Fruit fly (Drosophila melanogaster): ENCODE data around the gene Dlc90F.

The Dlc90F gene

DNA sequence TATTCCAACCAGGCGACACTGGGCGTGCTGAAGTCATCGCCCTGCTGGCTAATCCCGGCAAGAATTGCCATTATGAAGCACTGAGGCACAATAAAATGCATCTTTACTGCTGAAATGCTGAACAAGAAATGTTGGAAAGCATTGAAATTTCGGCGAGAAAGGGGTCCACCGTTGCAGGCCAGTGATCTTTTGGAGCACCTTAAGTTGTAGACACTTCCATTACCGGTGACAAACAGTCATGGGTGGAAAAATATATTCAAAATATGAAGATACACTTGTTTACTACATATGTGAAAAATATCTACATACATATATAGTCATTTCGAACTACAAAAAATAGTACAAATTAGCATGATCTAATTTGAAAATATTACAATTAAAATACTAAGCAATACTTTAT lies 3.7 kb downstream of the Dlc90F start, which contains the start of gene CG7126:
Gene CG7126 (minus strand): TSS at position 101 of the 400 bp plus-strand sequence.
- no peak for TF ChIP-seq CG17801 (GFP tag; optimal IDR thresholded peaks at IDR 0.05; ENCODE audit: partially characterized antibody)

DNA sequence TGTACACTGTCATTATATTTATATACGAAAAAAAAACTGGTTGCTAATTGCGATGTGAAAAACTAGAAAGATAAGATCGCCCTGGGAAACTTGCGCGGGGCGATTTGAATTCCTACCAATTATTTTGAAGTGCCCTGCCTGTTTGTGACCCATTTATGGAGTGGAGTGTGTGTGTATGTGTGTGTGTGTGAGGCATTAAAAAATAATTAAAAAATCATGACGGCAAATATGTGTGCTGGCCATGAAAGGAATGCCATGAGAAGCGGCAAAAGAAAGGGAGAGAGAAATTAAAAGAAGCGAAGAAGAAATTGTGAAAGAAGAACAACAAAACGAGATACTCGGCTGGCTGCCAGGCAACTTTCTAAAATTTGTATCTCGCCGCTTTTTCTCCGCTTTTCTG lies 10.9 kb downstream of the Dlc90F start:
- TF ChIP-seq CG17801 (GFP tag; optimal IDR thresholded peaks at IDR 0.05; ENCODE audit: partially characterized antibody): no peak

DNA sequence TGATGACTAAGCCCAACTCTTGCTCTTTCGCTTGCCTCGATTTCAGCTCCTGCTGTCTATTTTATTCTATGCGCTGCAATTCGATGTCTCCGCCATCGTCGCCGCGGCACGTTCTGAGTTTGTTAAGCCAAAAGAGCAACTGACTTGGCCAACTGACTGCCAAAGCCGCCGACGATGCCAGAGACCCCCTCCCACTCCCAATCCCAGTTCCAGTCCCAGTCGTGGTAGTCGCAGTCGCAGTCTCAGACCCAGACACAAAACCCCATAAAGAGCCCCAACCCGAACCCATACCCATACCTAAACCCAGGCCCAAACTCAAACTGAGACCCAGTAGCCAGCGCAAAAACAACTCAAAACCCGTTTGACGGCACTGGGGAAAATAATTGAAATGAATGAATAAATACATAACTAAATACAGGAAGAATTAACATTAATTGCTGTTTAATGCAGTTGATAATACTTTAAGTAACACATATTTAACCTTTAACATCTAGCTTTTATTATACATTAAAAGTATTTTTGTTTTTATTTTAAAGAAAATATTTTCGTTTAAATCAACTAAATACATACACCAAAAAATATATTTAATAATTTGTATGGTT lies 11.8 kb downstream of the Dlc90F start:
- no peak for TF ChIP-seq CG17801 (GFP tag; optimal IDR thresholded peaks at IDR 0.05; ENCODE audit: partially characterized antibody)

DNA sequence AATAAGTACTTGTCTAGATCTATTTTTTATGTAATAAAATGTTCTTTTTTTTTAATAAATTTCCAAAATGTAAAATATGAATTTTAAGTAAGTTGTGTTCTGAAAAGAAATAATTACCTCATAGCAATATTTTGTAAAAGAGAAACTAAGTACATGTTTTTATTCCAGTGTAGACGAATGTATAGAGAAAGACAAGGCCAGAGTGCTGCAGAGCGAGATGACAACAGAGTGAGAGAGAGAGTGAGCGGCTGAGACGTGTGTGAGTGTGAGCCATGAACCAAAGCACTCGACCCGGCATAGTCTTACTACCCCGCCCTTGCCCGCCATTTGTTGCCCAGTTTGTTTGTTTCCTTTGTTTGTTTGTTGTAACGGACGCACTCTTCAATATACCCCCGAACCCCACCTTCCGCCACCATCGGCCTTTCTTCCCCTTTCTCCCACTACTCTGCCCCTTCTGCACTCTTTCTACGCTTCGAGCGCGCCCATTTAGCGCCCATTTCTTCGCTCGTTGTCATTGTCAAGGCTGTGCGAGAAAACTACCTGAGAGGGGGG lies 12.4 kb downstream of the Dlc90F start:
- TF ChIP-seq CG17801 (GFP tag; optimal IDR thresholded peaks at IDR 0.05; ENCODE audit: partially characterized antibody): no peak

DNA sequence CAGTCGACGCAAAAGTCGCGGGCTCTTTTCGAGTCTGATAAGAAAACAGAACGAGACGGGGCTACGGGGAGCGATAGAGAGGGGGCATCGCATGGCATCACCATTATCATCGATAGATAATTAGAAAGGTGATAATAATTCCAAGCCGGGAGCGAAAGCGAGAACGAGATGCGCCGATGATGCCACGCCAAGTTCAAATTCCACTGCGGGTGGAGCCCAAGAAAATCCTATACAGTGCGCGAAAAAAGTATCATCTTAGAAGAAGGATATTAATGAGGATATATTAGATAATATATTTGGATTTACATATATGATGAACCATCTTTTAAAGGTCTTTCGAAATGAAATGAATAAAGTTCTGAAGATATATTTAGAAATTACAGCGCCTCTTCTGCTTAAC lies 13.7 kb downstream of the Dlc90F start:
- TF ChIP-seq CG17801 (GFP tag; optimal IDR thresholded peaks at IDR 0.05; ENCODE audit: partially characterized antibody): no peak

DNA sequence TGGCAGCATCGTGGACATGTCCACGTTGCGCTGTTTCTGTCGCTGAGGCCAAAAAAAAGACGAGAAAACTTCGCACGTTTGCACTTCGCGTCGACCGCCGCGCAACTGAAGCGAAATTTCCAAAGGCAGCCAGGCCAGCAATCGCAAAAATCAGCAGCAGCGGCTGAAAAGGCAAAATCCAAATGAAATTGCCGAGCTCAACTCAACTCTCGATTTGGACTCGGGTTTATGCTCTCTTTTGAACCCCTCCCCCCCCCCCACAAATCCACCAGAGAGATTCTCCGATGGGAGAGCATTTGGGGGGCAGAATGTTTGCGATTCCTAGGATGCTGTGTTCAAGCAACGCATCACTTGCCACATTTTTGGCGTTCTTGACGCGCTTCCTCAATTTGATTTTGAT lies 15.3 kb downstream of the Dlc90F start, which contains the start of gene PKD:
Gene PKD (minus strand): TSS at position 88 of the 400 bp plus-strand sequence.
- TF ChIP-seq CG17801 (GFP tag; optimal IDR thresholded peaks at IDR 0.05; ENCODE audit: partially characterized antibody): no peak

DNA sequence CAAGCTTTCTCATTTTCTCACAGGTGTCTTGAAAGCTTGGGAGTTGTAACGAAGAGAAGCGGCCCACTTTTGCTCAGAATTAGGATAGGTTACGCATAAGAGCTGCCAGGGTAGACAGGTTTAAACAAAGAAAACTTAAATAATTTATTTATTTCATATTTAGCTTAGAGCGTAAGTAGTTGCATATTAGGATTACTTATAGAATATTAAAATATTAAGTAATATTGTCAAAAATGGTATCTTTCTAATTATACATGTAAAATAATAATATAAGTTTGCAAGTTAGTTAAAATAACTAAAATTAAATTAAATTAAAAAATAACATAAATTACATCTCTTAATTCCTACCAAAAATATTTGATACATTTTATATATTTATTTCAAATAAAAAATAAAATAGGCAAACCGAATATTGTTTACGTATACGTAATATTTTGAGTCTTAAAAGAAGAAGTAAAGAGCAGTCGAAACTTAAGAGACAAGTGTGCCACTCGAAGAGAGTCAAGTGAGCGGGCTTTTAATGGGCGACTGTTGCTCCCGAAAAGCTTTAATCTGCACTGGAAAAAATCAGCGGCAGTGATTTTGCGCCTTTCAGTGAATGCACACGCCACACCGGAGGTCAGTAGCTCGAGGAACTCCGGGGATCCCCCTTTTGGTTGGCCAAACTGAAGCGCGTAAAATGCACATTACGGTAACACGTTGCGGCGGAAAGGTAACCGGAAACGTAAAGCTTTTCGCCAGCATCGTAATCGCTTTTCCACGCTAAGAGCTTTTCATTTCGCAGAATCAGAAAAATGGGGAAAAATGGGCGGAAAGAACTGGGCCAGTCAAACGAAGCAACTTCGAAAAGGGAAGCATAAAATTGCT lies 16.0 kb downstream of the Dlc90F start:
- TF ChIP-seq CG17801 (GFP tag; optimal IDR thresholded peaks at IDR 0.05; ENCODE audit: partially characterized antibody): no peak

DNA sequence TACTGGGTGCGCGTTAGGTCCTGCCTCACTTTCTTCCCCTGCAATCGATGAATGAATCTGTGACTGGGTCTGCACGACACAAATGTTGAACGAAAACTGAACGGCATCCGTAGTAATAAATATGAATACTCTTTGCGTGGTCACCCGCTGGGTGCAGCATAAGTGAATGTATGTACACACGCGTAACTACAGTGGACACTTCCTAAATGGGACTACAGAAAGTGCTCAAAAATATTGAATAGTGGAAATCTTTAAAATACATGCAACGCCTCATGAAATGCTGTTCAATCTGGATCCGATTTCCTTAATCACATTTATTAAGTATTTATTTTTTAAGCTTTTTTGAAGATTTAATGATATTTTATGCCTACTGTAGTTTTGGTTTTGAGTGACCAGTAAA lies 29.8 kb downstream of the Dlc90F start, which contains the start of gene naz:
Gene naz (minus strand): TSS at position 101 of the 400 bp plus-strand sequence.
- TF ChIP-seq CG17801 (GFP tag; optimal IDR thresholded peaks at IDR 0.05; ENCODE audit: partially characterized antibody): no peak

DNA sequence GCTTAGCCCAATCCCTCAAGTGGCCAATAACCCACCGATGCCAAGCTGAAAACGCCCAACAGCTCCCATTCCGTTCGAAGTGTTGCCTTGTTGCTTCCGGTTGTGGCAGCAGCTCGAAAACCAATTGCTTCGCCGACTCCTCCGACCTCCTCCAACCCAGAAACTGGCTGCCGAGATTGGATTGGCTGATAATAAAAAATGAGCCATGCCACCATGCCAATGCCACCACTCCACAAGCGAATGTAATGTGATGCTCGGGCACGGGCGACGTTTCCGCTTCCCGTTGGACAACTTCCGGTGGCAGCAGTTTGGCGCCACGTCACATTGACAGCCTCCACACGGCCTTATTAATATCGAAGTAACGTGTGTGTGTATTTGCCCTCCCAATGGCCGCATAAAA lies 39.5 kb downstream of the Dlc90F start:
- no peak for TF ChIP-seq CG17801 (GFP tag; optimal IDR thresholded peaks at IDR 0.05; ENCODE audit: partially characterized antibody)
